Worm (Caenorhabditis elegans) whole organism, mixed stage, embryonic: Measurements from ENCODE around the gene T19D7.7.

Experiments
- blmp-1 ChIP-seq: fragments of 150-350 bp; optimal IDR thresholded peaks from 2 replicates; lab custom pipeline; 2014; ENCODE audit warnings: missing biosample characterization, missing genetic modification characterization
- ces-1 ChIP-seq: fragments of 150-350 bp; optimal IDR thresholded peaks from 2 replicates; lab custom pipeline; 2014; ENCODE audit warnings: missing biosample characterization, missing genetic modification reagents, missing genetic modification characterization
- lsy-2 ChIP-seq: fragments of 150-350 bp; optimal IDR thresholded peaks from 2 replicates; lab custom pipeline; 2014; ENCODE audit warnings: missing biosample characterization, missing genetic modification characterization
- mab-5 ChIP-seq: fragments of 150-350 bp; optimal IDR thresholded peaks from 2 replicates; lab custom pipeline; 2014; ENCODE audit warnings: missing biosample characterization, missing genetic modification characterization
- mep-1 ChIP-seq: fragments of 150-350 bp; optimal IDR thresholded peaks from 2 replicates; lab custom pipeline; 2017; ENCODE audit warnings: missing biosample characterization, missing genetic modification reagents, missing genetic modification characterization, inconsistent platforms
- pha-4 ChIP-seq: fragments of 150-350 bp; optimal IDR thresholded peaks from 2 replicates; lab custom pipeline; 2018; ENCODE audit warnings: missing biosample characterization, missing genetic modification reagents, missing genetic modification characterization

DNA sequence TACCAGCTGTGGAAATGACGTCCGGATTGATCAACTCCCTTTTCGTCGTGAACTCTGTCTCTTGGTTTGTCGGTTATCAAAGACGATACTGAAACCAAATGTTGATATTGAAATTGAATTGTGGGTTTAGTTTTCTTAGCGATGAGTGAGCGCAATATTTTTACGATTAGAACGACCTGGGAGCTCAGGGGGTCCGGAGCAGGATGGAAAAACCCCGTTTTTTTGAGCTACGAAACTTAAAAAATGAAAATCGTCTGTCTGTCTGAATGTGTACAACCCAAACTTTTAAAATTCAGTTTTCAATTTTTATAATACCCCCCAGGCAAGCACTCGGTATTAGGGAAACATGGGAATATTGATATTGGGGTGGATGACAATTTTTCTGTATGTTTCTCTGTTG lies 38.0 kb downstream of the T19D7.7 start:
- TF ChIP-seq mab-5 (tag; lab: Kevin White, UChicago): no peak
- no peak for TF ChIP-seq mep-1
- TF ChIP-seq ces-1 (GFP tag; lab: Kevin White, UChicago): no peak
- no peak for TF ChIP-seq blmp-1 (tag; lab: Kevin White, UChicago)
- no peak for TF ChIP-seq lsy-2 (tag; lab: Kevin White, UChicago)
- no peak for TF ChIP-seq pha-4 (tag; lab: Kevin White, UChicago)
